Fruit fly (Drosophila melanogaster): ENCODE results near the gene Hibch.

Hibch gene

DNA sequence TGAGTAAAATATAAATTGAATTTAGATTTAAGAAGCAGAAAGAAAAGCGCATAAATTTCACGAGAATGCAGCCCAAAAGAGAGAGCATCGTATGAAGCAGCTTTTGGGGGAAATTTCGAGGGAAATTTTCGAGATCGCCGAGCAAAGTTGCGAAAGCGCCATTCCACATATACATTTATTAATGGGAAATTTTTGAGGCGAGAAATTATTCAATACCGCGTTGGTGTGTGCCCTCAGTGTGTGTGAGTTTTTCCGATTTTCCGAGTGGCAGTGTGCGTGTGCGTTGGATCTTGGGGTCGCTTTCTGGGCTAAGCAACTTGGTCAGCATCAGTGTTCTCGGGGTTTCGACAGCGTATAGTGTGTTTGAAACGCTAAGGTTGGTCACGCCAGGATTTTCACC lies 47.1 kb upstream of the Hibch start, which contains the start of gene Tm2:
Gene Tm2, plus strand, starts transcription at position 270 of the 400 bp plus-strand sequence.
- TF ChIP-seq z (GFP tag; IDR thresholded peaks at IDR 0.05) (0 out of 3 replicates have a peak, but pooled peaks have one; percentile 27), Med (GFP tag) (peak; percentile 70), sd (tag; optimal IDR thresholded peaks at IDR 0.05) (peak; percentile 1), al (GFP tag; IDR thresholded peaks at IDR 0.05) (no peak), sens (GFP tag) (peak; percentile 82), Pdp1 (GFP tag; optimal IDR thresholded peaks at IDR 0.05) (peak in 1 of 2 experiments; percentile 54), da (GFP tag; optimal IDR thresholded peaks at IDR 0.05) (no peak), cg (GFP tag; optimal IDR thresholded peaks at IDR 0.05) (peak; percentile 66), CG15479 (GFP tag; optimal IDR thresholded peaks at IDR 0.05) (no peak), CG32767 (GFP tag; IDR thresholded peaks at IDR 0.05) (0 out of 2 replicates have a peak, but pooled peaks have one; percentile 15)

DNA sequence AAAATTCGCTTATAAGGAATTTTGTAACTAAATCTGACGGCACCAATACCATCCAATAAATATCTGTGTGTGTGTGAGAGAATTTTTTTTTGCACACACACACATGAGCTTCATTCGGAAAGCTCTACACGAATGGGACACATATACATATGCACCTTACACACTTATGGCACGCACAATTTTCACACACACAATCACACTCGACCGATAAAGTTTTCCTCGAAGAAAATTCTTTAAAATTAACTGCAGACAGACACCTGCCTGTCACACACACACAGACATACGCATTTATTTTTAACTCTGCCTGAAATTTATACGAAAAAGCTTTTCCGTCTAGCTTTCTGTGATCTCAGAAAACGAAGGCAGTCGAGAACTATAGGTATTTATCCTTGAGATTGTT lies 46.3 kb upstream of the Hibch start:
- TF ChIP-seq CG13424 (tag; optimal IDR thresholded peaks at IDR 0.05) (no peak), tll (GFP tag; optimal IDR thresholded peaks at IDR 0.05) (no peak), Camta (GFP tag; optimal IDR thresholded peaks at IDR 0.05) (no peak), nom (GFP tag; optimal IDR thresholded peaks at IDR 0.05) (no peak), CG12236 (GFP tag; optimal IDR thresholded peaks at IDR 0.05) (no peak), CG1024 (GFP tag; IDR thresholded peaks at IDR 0.05) (no peak), CG5953 (GFP tag; IDR thresholded peaks at IDR 0.05) (no peak), dm (GFP tag; optimal IDR thresholded peaks at IDR 0.05) (no peak), CG11247 (GFP tag; IDR thresholded peaks at IDR 0.05) (no peak), CG14667 (GFP tag; IDR thresholded peaks at IDR 0.05) (no peak), sens (GFP tag) (peak; percentile 23), cg (GFP tag; optimal IDR thresholded peaks at IDR 0.05) (peak; percentile 63), pum (GFP tag; optimal IDR thresholded peaks at IDR 0.05) (no peak), dpn (GFP tag; optimal IDR thresholded peaks at IDR 0.05) (peak in 1 of 2 experiments; percentile 17), kah (GFP tag; optimal IDR thresholded peaks at IDR 0.05) (peak; percentile 76), chif (GFP tag; optimal IDR thresholded peaks at IDR 0.05) (no peak), CG18619 (GFP tag; optimal IDR thresholded peaks at IDR 0.05) (no peak), Hr3 (GFP tag; optimal IDR thresholded peaks at IDR 0.05) (no peak), CG3847 (GFP tag; IDR thresholded peaks at IDR 0.05) (no peak), CG3838 (GFP tag; optimal IDR thresholded peaks at IDR 0.05) (no peak), ac (GFP tag; optimal IDR thresholded peaks at IDR 0.05) (no peak), az2 (GFP tag; optimal IDR thresholded peaks at IDR 0.05) (no peak), Ravus (GFP tag; IDR thresholded peaks at IDR 0.05) (no peak), bab2 (GFP tag; optimal IDR thresholded peaks at IDR 0.05) (no peak), NfI (GFP tag; optimal IDR thresholded peaks at IDR 0.05) (no peak), CG12299 (tag; optimal IDR thresholded peaks at IDR 0.05) (no peak), Bteb2 (GFP tag; optimal IDR thresholded peaks at IDR 0.05) (no peak), CG17385 (GFP tag; optimal IDR thresholded peaks at IDR 0.05) (no peak), Max (GFP tag; optimal IDR thresholded peaks at IDR 0.05) (no peak), vvl (GFP tag; IDR thresholded peaks at IDR 0.05) (0 out of 2 replicates have a peak, but pooled peaks have one; percentile 8), da (GFP tag; optimal IDR thresholded peaks at IDR 0.05) (no peak), ci (GFP tag; IDR thresholded peaks at IDR 0.05) (0 out of 3 replicates have a peak, but pooled peaks have one; percentile 6), onecut (GFP tag; IDR thresholded peaks at IDR 0.05) (no peak), mld (GFP tag; IDR thresholded peaks at IDR 0.05; ENCODE audit: partially characterized antibody) (no peak), Hsf (GFP tag; optimal IDR thresholded peaks at IDR 0.05) (no peak), Asciz (GFP tag; optimal IDR thresholded peaks at IDR 0.05) (no peak), Lhr (GFP tag; optimal IDR thresholded peaks at IDR 0.05) (no peak), sisA (GFP tag; IDR thresholded peaks at IDR 0.05) (no peak), CG12744 (GFP tag; optimal IDR thresholded peaks at IDR 0.05) (no peak), Nf-YA (GFP tag; IDR thresholded peaks at IDR 0.05) (no peak), gro (GFP tag; optimal IDR thresholded peaks at IDR 0.05) (no peak), her (GFP tag; optimal IDR thresholded peaks at IDR 0.05) (no peak), CG6689 (GFP tag; IDR thresholded peaks at IDR 0.05) (no peak)
